Worm (Caenorhabditis elegans): Measurements from ENCODE around the gene fntb-1.
A peak's percentile ranks its signal among the peaks of the same experiment; 100 is the strongest.

fntb-1 gene

ce11 chrV:14437355-14437754 lies 10.1 kb upstream of the fntb-1 start:
- no peak for TF ChIP-seq ZK337.2 (GFP tag; IDR thresholded peaks at IDR 0.05)
- TF ChIP-seq dmd-8 (GFP tag; IDR thresholded peaks at IDR 0.05): no peak
- TF ChIP-seq aha-1 (tag): peak; percentile 11
- no peak for TF ChIP-seq jun-1 (tag; optimal IDR thresholded peaks at IDR 0.05)
- TF ChIP-seq nhr-10 (tag; optimal IDR thresholded peaks at IDR 0.05): no peak
- no peak for TF ChIP-seq hlh-30 (tag; optimal IDR thresholded peaks at IDR 0.05; ENCODE audit: insufficient read depth)
- TF ChIP-seq spr-1 (tag; optimal IDR thresholded peaks at IDR 0.05): no peak

ce11 chrV:14438099-14438739 lies 9.2 kb upstream of the fntb-1 start:
- TF ChIP-seq aha-1 (tag): peak; percentile 91
- TF ChIP-seq zip-2 (tag; optimal IDR thresholded peaks at IDR 0.05): no peak
- peak in 1 of 2 experiments; percentile 57 for TF ChIP-seq unc-62 (GFP tag; optimal IDR thresholded peaks at IDR 0.05 in 1 of 2)
- no peak for TF ChIP-seq unc-62 (tag; optimal IDR thresholded peaks at IDR 0.05)

ce11 chrV:14439236-14439635 lies 8.2 kb upstream of the fntb-1 start:
- TF ChIP-seq aha-1 (tag) (peak; percentile 55), unc-62 (GFP tag; optimal IDR thresholded peaks at IDR 0.05 in 1 of 2) (peak in 1 of 2 experiments; percentile 97), unc-62 (tag; optimal IDR thresholded peaks at IDR 0.05) (no peak), tag-97 (GFP tag; IDR thresholded peaks at IDR 0.05) (no peak)

ce11 chrV:14440841-14441240 lies 6.6 kb upstream of the fntb-1 start, which contains the start of gene F23B12.4:
F23B12.4 (plus strand) TSS chrV:14441141.
- TF ChIP-seq lir-3 (tag; optimal IDR thresholded peaks at IDR 0.05): no peak
- TF ChIP-seq dpl-1 (GFP tag; optimal IDR thresholded peaks at IDR 0.05): no peak
- TF ChIP-seq arid-1 (GFP tag; conservative IDR thresholded peaks at IDR 0.05): no peak
- TF ChIP-seq dmd-9 (GFP tag; IDR thresholded peaks at IDR 0.05): no peak
- no peak for TF ChIP-seq tra-1 (GFP tag; IDR thresholded peaks at IDR 0.05)
- no peak for TF ChIP-seq jun-1 (tag; optimal IDR thresholded peaks at IDR 0.05)

ce11 chrV:14443471-14444015 lies 3.9 kb upstream of the fntb-1 start:
- TF ChIP-seq mes-2 (tag; optimal IDR thresholded peaks at IDR 0.05; ENCODE audit: poor library complexity, severe bottlenecking): peak; percentile 53

ce11 chrV:14446453-14446852 lies 998 bp upstream of the fntb-1 start:
- TF ChIP-seq set-16 (GFP tag; IDR thresholded peaks at IDR 0.05): peak; percentile 51
- no peak for TF ChIP-seq madf-5 (GFP tag; IDR thresholded peaks at IDR 0.05)
- no peak for TF ChIP-seq lin-13 (GFP tag; optimal IDR thresholded peaks at IDR 0.05)
- TF ChIP-seq Y5F2A.4 (GFP tag; optimal IDR thresholded peaks at IDR 0.05): no peak
- no peak for TF ChIP-seq gei-8 (GFP tag; optimal IDR thresholded peaks at IDR 0.05)

- peak; percentile 58 for TF ChIP-seq hlh-30 (tag; optimal IDR thresholded peaks at IDR 0.05; ENCODE audit: insufficient read depth)
- no peak for TF ChIP-seq T26A8.4 (GFP tag; IDR thresholded peaks at IDR 0.05)
- no peak for TF ChIP-seq daf-8 (GFP tag; IDR thresholded peaks at IDR 0.05)
- peak; percentile 37 for TF ChIP-seq nhr-28 (tag; optimal IDR thresholded peaks at IDR 0.05)
- TF ChIP-seq mxl-3 (GFP tag; optimal IDR thresholded peaks at IDR 0.05): peak; percentile 38
- TF ChIP-seq mxl-2 (GFP tag; conservative IDR thresholded peaks at IDR 0.05): peak; percentile 63; the same call in 1 of the 2 replicates
- no peak for TF ChIP-seq madf-9 (GFP tag; conservative IDR thresholded peaks at IDR 0.05)
- no peak for TF ChIP-seq ztf-11 (tag; optimal IDR thresholded peaks at IDR 0.05)
- TF ChIP-seq ztf-7 (tag; optimal IDR thresholded peaks at IDR 0.05): no peak
- no peak for TF ChIP-seq egl-43 (GFP tag; IDR thresholded peaks at IDR 0.05)
- peak; percentile 26; the same call in 1 of the 2 replicates for TF ChIP-seq dmd-6 (GFP tag; IDR thresholded peaks at IDR 0.05)
These were observed 1.2 kb downstream of the fntb-1 start for ce11 chrV:14448669-14449068.
